Worm (Caenorhabditis elegans) whole organism, L4/young adult: ENCODE results near the gene srz-13.

ENCODE experiments used
- W03F9.2 ChIP-seq: fragments of 150-350 bp; optimal IDR thresholded peaks from 2 replicates; lab custom pipeline; 2014; ENCODE audit warnings: missing biosample characterization, missing genetic modification characterization
- dao-5 ChIP-seq: sonication (generic microtip); optimal IDR thresholded peaks from 2 replicates; lab custom pipeline; 2016; ENCODE audit warnings: missing genotype, missing genetic modification characterization, moderate library complexity, missing compliant biosample characterization
- him-1 ChIP-seq: sonication (generic microtip); optimal IDR thresholded peaks from 2 replicates; lab custom pipeline; 2016; ENCODE audit warnings: missing genotype, missing genetic modification reagents, missing genetic modification characterization, missing compliant biosample characterization

DNA sequence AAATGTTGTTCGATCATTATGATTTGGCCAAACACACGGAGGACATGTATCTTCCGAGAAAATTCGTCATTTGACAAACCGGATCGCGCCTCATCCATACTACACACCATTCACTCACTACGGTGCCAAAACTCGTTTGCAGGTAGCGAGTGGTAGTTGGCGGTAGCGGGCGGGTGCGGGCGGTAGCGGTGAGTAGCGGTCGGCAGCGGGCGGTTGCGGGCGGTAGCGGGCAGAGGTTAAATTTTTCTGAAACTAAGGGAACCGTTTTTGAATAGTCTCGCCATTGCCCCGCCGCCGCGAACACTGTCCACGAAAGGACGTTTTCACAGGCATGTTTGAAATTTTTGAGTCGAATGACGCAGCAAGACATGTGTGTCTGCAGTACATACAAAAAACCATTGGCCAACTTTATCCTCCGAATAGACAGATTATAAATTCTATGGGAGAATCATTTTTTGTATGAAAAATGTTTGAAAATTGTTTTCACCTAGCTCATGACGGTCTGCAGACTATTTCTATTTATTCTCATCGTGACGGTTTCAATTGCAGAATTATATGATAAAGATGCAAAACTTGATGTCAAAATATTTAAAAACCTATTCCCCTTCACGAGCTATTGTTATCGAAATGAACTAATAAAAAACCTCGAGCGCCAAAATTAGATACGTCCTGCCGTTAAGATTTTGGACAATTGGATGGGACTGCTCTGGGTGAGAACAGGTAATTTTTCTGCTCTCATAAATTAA is 28.2 kb downstream of the srz-13 start, which contains the start of gene F11A5.16:
- TF ChIP-seq him-1, result no peak
- no peak for TF ChIP-seq dao-5 (tag; lab: Kevin White, UChicago)
- TF ChIP-seq W03F9.2 (tag; lab: Kevin White, UChicago), result no peak
